Worm (Caenorhabditis elegans) whole organism, L2 larva: Measurements from ENCODE around the gene M153.3.

Experiments
- ama-1 ChIP-seq: fragments of 150-350 bp; optimal IDR thresholded peaks from 2 replicates; lab custom pipeline; 2018; ENCODE audit warnings: inconsistent platforms
- ceh-16 ChIP-seq: fragments of 150-350 bp; optimal IDR thresholded peaks from 2 replicates; lab custom pipeline; 2014; ENCODE audit warnings: missing biosample characterization, missing genetic modification characterization
- dmd-4 ChIP-seq: sonication (generic microtip); optimal IDR thresholded peaks from 2 replicates; lab custom pipeline; 2017; ENCODE audit warnings: missing biosample characterization, missing genetic modification characterization
- gmeb-1 ChIP-seq: fragments of 150-350 bp; optimal IDR thresholded peaks from 2 replicates; lab custom pipeline; 2014; ENCODE audit warnings: missing biosample characterization, missing genetic modification characterization
- lin-11 ChIP-seq: fragments of 150-350 bp; sonication (generic microtip); optimal IDR thresholded peaks from 2 replicates; lab custom pipeline; 2014; ENCODE audit warnings: missing biosample characterization, missing genetic modification characterization, inconsistent platforms, mixed read lengths
- lsy-2 ChIP-seq, 2 experiments: fragments of 150-350 bp in 1 of 2; sonication (generic microtip) in 1 of 2; optimal IDR thresholded peaks; 2 replicates each; lab custom pipeline; 2014 to 2017; ENCODE audit warnings: missing biosample characterization in 2 of 2, missing genetic modification characterization in 2 of 2
- nhr-25 ChIP-seq: fragments of 150-350 bp; sonication (generic microtip); optimal IDR thresholded peaks from 3 replicates; lab custom pipeline; 2014; ENCODE audit warnings: missing biosample characterization, missing genetic modification characterization
- nhr-6 ChIP-seq: fragments of 150-350 bp; optimal IDR thresholded peaks from 2 replicates; lab custom pipeline; 2014; ENCODE audit warnings: missing biosample characterization, missing genetic modification characterization
- sma-3 ChIP-seq: sonication (generic microtip); optimal IDR thresholded peaks from 2 replicates; lab custom pipeline; 2016; ENCODE audit warnings: missing genetic modification reagents, missing genetic modification characterization, missing compliant biosample characterization
- sma-9 ChIP-seq, 2 experiments: fragments of 150-350 bp in 1 of 2; sonication (generic microtip) in 1 of 2; optimal IDR thresholded peaks; 2 replicates each; lab custom pipeline; 2014 to 2016; ENCODE audit warnings: missing genetic modification characterization in 2 of 2, mild to moderate bottlenecking in 1 of 2, missing biosample characterization in 1 of 2, missing compliant biosample characterization in 1 of 2, missing genetic modification reagents in 1 of 2, moderate library complexity in 1 of 2
- unc-62 ChIP-seq: fragments of 150-350 bp; optimal IDR thresholded peaks from 2 replicates; lab custom pipeline; 2014; ENCODE audit warnings: missing biosample characterization, missing genetic modification reagents, missing genetic modification characterization

Gene M153.3

ce11 chrX:12185847-12186559 is 43.3 kb downstream of the M153.3 start:
- TF ChIP-seq gmeb-1 (no peak), sma-9 (GFP tag; optimal IDR thresholded peaks at IDR 0.05; lab: Kevin White, UChicago) (peak; percentile 61), sma-9 (tag; optimal IDR thresholded peaks at IDR 0.05; lab: Kevin White, UChicago) (no peak), lsy-2 (tag; optimal IDR thresholded peaks at IDR 0.05; lab: Kevin White, UChicago) (peak in 1 of 2 experiments; percentile 15)
- TF ChIP-seq, all 48 proteins: peak for 2

- no peak for TF ChIP-seq nhr-6 (tag; lab: Kevin White, UChicago)
- TF ChIP-seq lin-11 (tag; lab: Kevin White, UChicago) = no peak
- no peak for TF ChIP-seq ama-1 (lab: Kevin White, UChicago)
- TF ChIP-seq unc-62 (GFP tag; lab: Kevin White, UChicago) = no peak
These were observed 43.9 kb downstream of the M153.3 start for ce11 chrX:12186592-12186991.

ce11 chrX:12188280-12189071 is 45.8 kb downstream of the M153.3 start:
- TF ChIP-seq nhr-25 = peak; percentile 13
- TF ChIP-seq sma-3 = no peak
- peak; percentile 60 for TF ChIP-seq sma-9 (GFP tag; optimal IDR thresholded peaks at IDR 0.05; lab: Kevin White, UChicago)
- no peak for TF ChIP-seq sma-9 (tag; optimal IDR thresholded peaks at IDR 0.05; lab: Kevin White, UChicago)
- no peak for TF ChIP-seq dmd-4 (tag; lab: Kevin White, UChicago)
- peak; percentile 4 for TF ChIP-seq ceh-16
